Worm (Caenorhabditis elegans) whole organism, young adult: ENCODE measurements around the gene egas-4.
A peak's percentile ranks its signal among the peaks of the same experiment; 100 is the strongest.

Experiments used
- F57C9.4 ChIP-seq: sonication (generic microtip); optimal IDR thresholded peaks from 2 replicates; lab custom pipeline; 2017; ENCODE audit warnings: mild to moderate bottlenecking, missing genetic modification characterization, missing compliant biosample characterization
- Y53F4B.3 ChIP-seq: fragments of 200-800 bp; sonication (Bioruptor generic); IDR thresholded peaks from 2 replicates; pipeline ENCODE4 v1.3.6; 2022; ENCODE audit warnings: missing genetic modification reagents, missing genetic modification characterization, missing compliant biosample characterization
- dpff-1 ChIP-seq: sonication (generic microtip); optimal IDR thresholded peaks from 2 replicates; lab custom pipeline; 2017; ENCODE audit warnings: mild to moderate bottlenecking, missing genetic modification characterization, missing compliant biosample characterization
- nfya-2 ChIP-seq: fragments of 200-800 bp; sonication (Bioruptor generic); IDR thresholded peaks from 2 replicates; pipeline ENCODE4 v1.3.6; 2022; ENCODE audit warnings: missing genetic modification reagents, missing genetic modification characterization, missing compliant biosample characterization
- pha-4 ChIP-seq: fragments of 150-350 bp; sonication (generic microtip); optimal IDR thresholded peaks from 2 replicates; lab custom pipeline; 2014; ENCODE audit warnings: missing biosample characterization, missing genetic modification reagents, missing genetic modification characterization

- TF ChIP-seq pha-4 (tag; lab: Kevin White, UChicago) (peak; percentile 36), F57C9.4 (peak; percentile 43), Y53F4B.3 (GFP tag; lab: Robert Waterston, UW) (no peak), nfya-2 (no peak), dpff-1 (tag; lab: Kevin White, UChicago) (no peak)
These were observed 8.3 kb upstream of the egas-4 start for ce11 chrIV:7505866-7506488.
